Worm (Caenorhabditis elegans) whole organism, L4 larva: ENCODE measurements around the gene C16A3.6.
A peak's percentile ranks its signal among the peaks of the same experiment; 100 is the strongest.

Experiments
- D1046.2 ChIP-seq: fragments of 200-800 bp; sonication (Bioruptor generic); IDR thresholded peaks from 2 replicates; pipeline ENCODE4 v1.3.6; 2022; ENCODE audit warnings: missing genetic modification characterization, missing compliant biosample characterization
- F26F4.8 ChIP-seq: fragments of 200-800 bp; sonication (Bioruptor generic); conservative IDR thresholded peaks from 2 replicates; pipeline ENCODE4 v1.3.6; 2022; ENCODE audit warnings: missing genetic modification characterization, missing compliant biosample characterization
- F37D6.2 ChIP-seq: sonication (generic microtip); optimal IDR thresholded peaks from 2 replicates; lab custom pipeline; 2016; ENCODE audit warnings: mild to moderate bottlenecking, missing genetic modification characterization, missing compliant biosample characterization
- T26A8.4 ChIP-seq: fragments of 200-800 bp; sonication (Bioruptor generic); IDR thresholded peaks from 2 replicates; pipeline ENCODE4 v1.3.6; 2022; ENCODE audit warnings: missing genetic modification characterization, missing compliant biosample characterization
- Y48G9A.11 ChIP-seq: fragments of 200-800 bp; sonication (Bioruptor generic); IDR thresholded peaks from 2 replicates; pipeline ENCODE4 v1.3.6; 2022; ENCODE audit warnings: missing genetic modification reagents, missing genetic modification characterization, missing compliant biosample characterization
- Y5F2A.4 ChIP-seq: fragments of 200-800 bp; sonication (Bioruptor generic); optimal IDR thresholded peaks from 2 replicates; lab custom pipeline; 2018; ENCODE audit warnings: mild to moderate bottlenecking, missing genetic modification characterization, missing compliant biosample characterization
- aly-2 ChIP-seq: sonication (generic microtip); optimal IDR thresholded peaks from 2 replicates; lab custom pipeline; 2018; ENCODE audit warnings: missing biosample characterization, missing genetic modification characterization
- ama-1 ChIP-seq: fragments of 150-350 bp; optimal IDR thresholded peaks from 2 replicates; lab custom pipeline; 2014; ENCODE audit warnings: inconsistent platforms, mixed read lengths
- attf-4 ChIP-seq: sonication (generic microtip); optimal IDR thresholded peaks from 3 replicates; lab custom pipeline; 2017; ENCODE audit warnings: missing biosample characterization, missing genetic modification characterization
- ceh-20 ChIP-seq: fragments of 200-800 bp; sonication (Bioruptor generic); IDR thresholded peaks from 2 replicates; pipeline ENCODE4 v1.3.6; 2022; ENCODE audit warnings: missing genetic modification reagents, missing genetic modification characterization, missing compliant biosample characterization
- ceh-32 ChIP-seq: sonication (generic microtip); optimal IDR thresholded peaks from 2 replicates; lab custom pipeline; 2016; ENCODE audit warnings: mild to moderate bottlenecking, missing genetic modification characterization, missing compliant biosample characterization; ENCODE audit not compliant: poor library complexity
- ceh-44 ChIP-seq: fragments of 200-800 bp; sonication (Bioruptor generic); IDR thresholded peaks from 2 replicates; pipeline ENCODE4 v1.3.6; 2022; ENCODE audit warnings: missing genetic modification reagents, missing genetic modification characterization, missing compliant biosample characterization
- ceh-82 ChIP-seq: sonication (generic microtip); optimal IDR thresholded peaks from 2 replicates; lab custom pipeline; 2017; ENCODE audit warnings: missing biosample characterization, missing genetic modification characterization
- cey-2 ChIP-seq: sonication (generic microtip); optimal IDR thresholded peaks from 3 replicates; lab custom pipeline; 2017; ENCODE audit warnings: missing genetic modification characterization, mild to moderate bottlenecking, missing compliant biosample characterization, antibody characterized with exemption, borderline replicate concordance; ENCODE audit not compliant: insufficient read depth
- ctbp-1 ChIP-seq: fragments of 200-800 bp; sonication (Bioruptor generic); IDR thresholded peaks from 2 replicates; pipeline ENCODE4 v1.3.6; 2022; ENCODE audit warnings: missing genetic modification reagents, missing genetic modification characterization, missing compliant biosample characterization
- dmd-6 ChIP-seq: fragments of 200-800 bp; sonication (Bioruptor generic); IDR thresholded peaks from 2 replicates; pipeline ENCODE4 v1.3.6; 2022; ENCODE audit warnings: missing genetic modification reagents, missing genetic modification characterization, missing compliant biosample characterization
- dmd-8 ChIP-seq: fragments of 200-800 bp; sonication (Bioruptor generic); IDR thresholded peaks from 2 replicates; pipeline ENCODE4 v1.3.6; 2022; ENCODE audit warnings: missing genetic modification characterization, missing compliant biosample characterization
- dmd-9 ChIP-seq: fragments of 200-800 bp; sonication (Bioruptor generic); IDR thresholded peaks from 2 replicates; pipeline ENCODE4 v1.3.6; 2022; ENCODE audit warnings: missing genetic modification reagents, missing genetic modification characterization, missing compliant biosample characterization
- dve-1 ChIP-seq: sonication (generic microtip); optimal IDR thresholded peaks from 2 replicates; lab custom pipeline; 2017; ENCODE audit warnings: antibody characterized with exemption, mild to moderate bottlenecking, missing genetic modification characterization, missing compliant biosample characterization; ENCODE audit not compliant: insufficient read depth
- egl-27 ChIP-seq: sonication (generic microtip); optimal IDR thresholded peaks from 3 replicates; lab custom pipeline; 2017; ENCODE audit warnings: missing biosample characterization, missing genetic modification reagents, missing genetic modification characterization
- egl-43 ChIP-seq: fragments of 200-800 bp; sonication (Bioruptor generic); IDR thresholded peaks from 2 replicates; pipeline ENCODE4 v1.3.6; 2022; ENCODE audit warnings: missing genetic modification reagents, missing genetic modification characterization, missing compliant biosample characterization
- fkh-10 ChIP-seq: fragments of 150-350 bp; optimal IDR thresholded peaks from 2 replicates; lab custom pipeline; 2014; ENCODE audit warnings: missing biosample characterization, missing genetic modification reagents, missing genetic modification characterization
- fos-1 ChIP-seq: fragments of 150-350 bp; optimal IDR thresholded peaks from 2 replicates; lab custom pipeline; 2014; ENCODE audit warnings: missing biosample characterization, missing genetic modification characterization
- gei-8 ChIP-seq: fragments of 200-800 bp; sonication (Bioruptor generic); optimal IDR thresholded peaks from 2 replicates; lab custom pipeline; 2018; ENCODE audit warnings: mild to moderate bottlenecking, missing genetic modification characterization, missing compliant biosample characterization
- hlh-30 ChIP-seq: sonication (generic microtip); optimal IDR thresholded peaks from 2 replicates; lab custom pipeline; 2017; ENCODE audit warnings: antibody characterized with exemption, mild to moderate bottlenecking, missing genetic modification characterization, missing compliant biosample characterization; ENCODE audit not compliant: insufficient read depth
- lin-1 ChIP-seq: fragments of 200-800 bp; sonication (Bioruptor generic); IDR thresholded peaks from 2 replicates; pipeline ENCODE4 v1.3.6; 2022; ENCODE audit warnings: missing genetic modification reagents, missing genetic modification characterization, missing compliant biosample characterization
- lin-15B ChIP-seq: fragments of 150-350 bp; sonication (generic microtip); optimal IDR thresholded peaks from 3 replicates; lab custom pipeline; 2014; ENCODE audit warnings: missing biosample characterization, missing genetic modification characterization
- lin-38 ChIP-seq: fragments of 200-800 bp; sonication (Bioruptor generic); IDR thresholded peaks from 2 replicates; pipeline ENCODE4 v1.3.6; 2022; ENCODE audit warnings: missing genetic modification reagents, missing genetic modification characterization, missing compliant biosample characterization
- lin-39 ChIP-seq: fragments of 150-350 bp; optimal IDR thresholded peaks from 2 replicates; lab custom pipeline; 2014; ENCODE audit warnings: missing biosample characterization, missing genetic modification reagents, missing genetic modification characterization
- lir-3 ChIP-seq: sonication (generic microtip); optimal IDR thresholded peaks from 2 replicates; lab custom pipeline; 2016; ENCODE audit warnings: mild to moderate bottlenecking, missing genetic modification characterization, missing compliant biosample characterization
- mep-1 ChIP-seq: fragments of 150-350 bp; sonication (generic microtip); optimal IDR thresholded peaks from 3 replicates; lab custom pipeline; 2014; ENCODE audit warnings: missing biosample characterization, missing genetic modification characterization
- nhr-42 ChIP-seq: fragments of 200-800 bp; sonication (Bioruptor generic); IDR thresholded peaks from 2 replicates; pipeline ENCODE4 v1.3.6; 2022; ENCODE audit warnings: missing genetic modification characterization, missing compliant biosample characterization
- nhr-48 ChIP-seq: sonication (generic microtip); optimal IDR thresholded peaks from 2 replicates; lab custom pipeline; 2016; ENCODE audit warnings: mild to moderate bottlenecking, missing genetic modification characterization, missing compliant biosample characterization
- pha-4 ChIP-seq, 2 experiments: fragments of 150-350 bp in 1 of 2; fragments of 200-800 bp in 1 of 2; sonication (Bioruptor generic) in 1 of 2; IDR thresholded peaks in 1 of 2; optimal IDR thresholded peaks in 1 of 2; 2 replicates each; pipeline versions ENCODE4 v1.3.6 to Lab custom; 2014 to 2022; ENCODE audit warnings: missing genetic modification characterization in 2 of 2, missing genetic modification reagents in 2 of 2, missing biosample characterization in 1 of 2, missing compliant biosample characterization in 1 of 2
- pqm-1 ChIP-seq: sonication (generic microtip); optimal IDR thresholded peaks from 2 replicates; lab custom pipeline; 2017; ENCODE audit warnings: missing biosample characterization, missing genetic modification characterization
- rbr-2 ChIP-seq: sonication (generic microtip); optimal IDR thresholded peaks from 2 replicates; lab custom pipeline; 2016; ENCODE audit warnings: missing genotype, missing genetic modification characterization, missing compliant biosample characterization
- saeg-2 ChIP-seq: fragments of 200-800 bp; sonication (Bioruptor generic); IDR thresholded peaks from 2 replicates; pipeline ENCODE4 v1.3.6; 2022; ENCODE audit warnings: missing genetic modification reagents, missing genetic modification characterization, missing compliant biosample characterization
- sdz-12 ChIP-seq: fragments of 200-800 bp; sonication (Bioruptor generic); optimal IDR thresholded peaks from 2 replicates; lab custom pipeline; 2018; ENCODE audit warnings: mild to moderate bottlenecking, missing genetic modification characterization, missing compliant biosample characterization
- skn-1 ChIP-seq: fragments of 150-350 bp; optimal IDR thresholded peaks from 2 replicates; lab custom pipeline; 2014; ENCODE audit warnings: missing biosample characterization, missing genetic modification characterization
- snpc-1.2 ChIP-seq: fragments of 200-800 bp; sonication (Bioruptor generic); IDR thresholded peaks from 2 replicates; pipeline ENCODE4 v1.3.6; 2022; ENCODE audit warnings: missing genetic modification reagents, missing genetic modification characterization, missing compliant biosample characterization
- spr-3 ChIP-seq: fragments of 200-800 bp; sonication (Bioruptor generic); optimal IDR thresholded peaks from 2 replicates; lab custom pipeline; 2018; ENCODE audit warnings: mild to moderate bottlenecking, missing genetic modification characterization, missing compliant biosample characterization
- tra-1 ChIP-seq: fragments of 200-800 bp; sonication (Bioruptor generic); IDR thresholded peaks from 2 replicates; pipeline ENCODE4 v1.3.6; 2022; ENCODE audit warnings: missing genetic modification reagents, missing genetic modification characterization, missing compliant biosample characterization
- unc-62 ChIP-seq, 3 experiments: fragments of 150-350 bp in 1 of 3; sonication (generic microtip); optimal IDR thresholded peaks in 2 of 3; peaks in 1 of 3; 1 replicate in 1 of 3; 2 replicates in 2 of 3; lab custom pipeline; 2014 to 2017; ENCODE audit warnings: missing biosample characterization in 3 of 3, missing genetic modification characterization in 3 of 3, missing genetic modification reagents in 3 of 3, missing genotype in 1 of 3
- vab-7 ChIP-seq: fragments of 200-800 bp; sonication (Bioruptor generic); IDR thresholded peaks from 2 replicates; pipeline ENCODE4 v1.3.6; 2022; ENCODE audit warnings: missing genetic modification reagents, missing genetic modification characterization, missing compliant biosample characterization
- zag-1 ChIP-seq: fragments of 150-350 bp; optimal IDR thresholded peaks from 2 replicates; lab custom pipeline; 2014; ENCODE audit warnings: missing biosample characterization, missing genetic modification characterization
- zfp-2 ChIP-seq: sonication (generic microtip); optimal IDR thresholded peaks from 2 replicates; lab custom pipeline; 2016; ENCODE audit warnings: mild to moderate bottlenecking, missing genetic modification characterization, missing compliant biosample characterization
- zfp-3 ChIP-seq: fragments of 200-800 bp; sonication (Bioruptor generic); conservative IDR thresholded peaks from 2 replicates; pipeline ENCODE4 v1.3.6; 2022; ENCODE audit warnings: missing genetic modification reagents, missing genetic modification characterization, missing compliant biosample characterization

The C16A3.6 gene

ce11 chrIII:6368524-6368923 lies 10.5 kb upstream of the C16A3.6 start:
- TF ChIP-seq vab-7 (GFP tag; lab: Robert Waterston, UW) (no peak), unc-62 (GFP tag; optimal IDR thresholded peaks at IDR 0.05 in 1 of 2; lab: Kevin White, UChicago) (peak in 1 of 2 experiments; percentile 97), unc-62 (tag; optimal IDR thresholded peaks at IDR 0.05; lab: Kevin White, UChicago) (no peak), snpc-1.2 (no peak), lir-3 (no peak)

- TF ChIP-seq D1046.2 (GFP tag; lab: Robert Waterston, UW) (no peak), Y48G9A.11 (GFP tag; lab: Robert Waterston, UW) (peak; percentile 81), lin-1 (GFP tag; lab: Robert Waterston, UW) (no peak), attf-4 (tag; lab: Kevin White, UChicago) (no peak), ceh-20 (GFP tag; lab: Robert Waterston, UW) (0 out of 2 replicates have a peak, but pooled peaks have one; percentile 24), pqm-1 (tag; lab: Kevin White, UChicago) (no peak), zfp-3 (GFP tag; lab: Robert Waterston, UW) (no peak), tra-1 (GFP tag; lab: Robert Waterston, UW) (peak; percentile 51; the same call in 1 of the 2 replicates), fos-1 (peak; percentile 21), F37D6.2 (tag; lab: Kevin White, UChicago) (no peak), unc-62 (GFP tag; optimal IDR thresholded peaks at IDR 0.05 in 1 of 2; lab: Kevin White, UChicago) (no peak), unc-62 (tag; optimal IDR thresholded peaks at IDR 0.05; lab: Kevin White, UChicago) (no peak), zag-1 (tag; lab: Kevin White, UChicago) (no peak), hlh-30 (no peak), fkh-10 (GFP tag; lab: Kevin White, UChicago) (no peak), F26F4.8 (GFP tag; lab: Robert Waterston, UW) (no peak), nhr-42 (GFP tag; lab: Robert Waterston, UW) (no peak), ceh-82 (tag; lab: Kevin White, UChicago) (no peak), cey-2 (tag; lab: Kevin White, UChicago) (no peak), saeg-2 (no peak), ceh-44 (GFP tag; lab: Robert Waterston, UW) (no peak), ctbp-1 (GFP tag; lab: Robert Waterston, UW) (peak; percentile 59; the same call in 1 of the 2 replicates), T26A8.4 (GFP tag; lab: Robert Waterston, UW) (peak; percentile 48; the same call in 1 of the 2 replicates), zfp-2 (tag; lab: Kevin White, UChicago) (no peak), lin-15B (tag; lab: Kevin White, UChicago) (no peak), dmd-8 (GFP tag; lab: Robert Waterston, UW) (0 out of 2 replicates have a peak, but pooled peaks have one; percentile 6), pha-4 (GFP tag; IDR thresholded peaks at IDR 0.05; lab: Robert Waterston, UW) (peak; percentile 48; the same call in 1 of the 2 replicates), pha-4 (tag; optimal IDR thresholded peaks at IDR 0.05; lab: Kevin White, UChicago) (no peak), lin-38 (GFP tag; lab: Robert Waterston, UW) (peak; percentile 71), mep-1 (tag; lab: Kevin White, UChicago) (peak; percentile 33), Y5F2A.4 (no peak), dve-1 (no peak), ama-1 (peak; percentile 55), dmd-9 (GFP tag; lab: Robert Waterston, UW) (no peak), dmd-6 (GFP tag; lab: Robert Waterston, UW) (no peak), rbr-2 (no peak), nhr-48 (tag; lab: Kevin White, UChicago) (no peak), ceh-32 (tag; lab: Kevin White, UChicago) (no peak), skn-1 (tag; lab: Kevin White, UChicago) (no peak), aly-2 (tag; lab: Kevin White, UChicago) (no peak), sdz-12 (GFP tag; lab: Kevin White, UChicago) (no peak), lin-39 (tag; lab: Kevin White, UChicago) (no peak), spr-3 (GFP tag; lab: Kevin White, UChicago) (no peak), gei-8 (peak; percentile 23), egl-27 (no peak), egl-43 (GFP tag; lab: Robert Waterston, UW) (0 out of 2 replicates have a peak, but pooled peaks have one; percentile 56)
Observed at ce11 chrIII:6373850-6374474, 5.0 kb upstream of the C16A3.6 start.
